Fruit fly (Drosophila melanogaster): ENCODE data around the gene CG13068.

CG13068 gene

DNA sequence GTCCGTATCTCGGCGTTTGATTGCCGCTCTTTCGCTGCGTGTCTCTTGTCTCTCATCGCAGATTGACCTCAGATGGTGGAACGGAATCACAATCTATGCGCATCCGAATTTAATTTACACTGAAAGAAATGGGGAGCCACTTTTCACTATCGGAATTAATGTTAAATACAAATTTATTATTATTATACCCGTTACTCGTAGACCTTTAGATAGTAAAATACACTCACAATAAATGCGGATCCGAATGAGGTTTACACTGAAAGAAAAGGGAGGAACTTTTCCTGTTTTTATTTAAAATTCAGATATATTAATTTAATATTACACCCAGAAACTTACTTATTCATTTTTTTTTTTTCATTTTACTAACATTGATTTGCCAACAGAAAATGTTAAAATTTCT is 19.9 kb downstream of the CG13068 start:
- peak; percentile 14 for TF ChIP-seq Ets96B (tag; optimal IDR thresholded peaks at IDR 0.05)
- TF ChIP-seq CG15336 (GFP tag; IDR thresholded peaks at IDR 0.05): peak; percentile 8; the same call in 1 of the 2 replicates
- no peak for TF ChIP-seq Hr38 (GFP tag; optimal IDR thresholded peaks at IDR 0.05)
- peak; percentile 33 for TF ChIP-seq CG10631 (GFP tag; optimal IDR thresholded peaks at IDR 0.05)
- no peak for TF ChIP-seq Hr39 (GFP tag; optimal IDR thresholded peaks at IDR 0.05)
- 0 out of 3 replicates have a peak, but pooled peaks have one; percentile 45 for TF ChIP-seq CG6163 (GFP tag; IDR thresholded peaks at IDR 0.05)
- TF ChIP-seq Blimp-1 (GFP tag; optimal IDR thresholded peaks at IDR 0.05): no peak
- no peak for TF ChIP-seq CG4318 (GFP tag; optimal IDR thresholded peaks at IDR 0.05)
- no peak for TF ChIP-seq CG3919 (GFP tag; optimal IDR thresholded peaks at IDR 0.05)
- no peak for TF ChIP-seq Sox102F (GFP tag; optimal IDR thresholded peaks at IDR 0.05)
- no peak for TF ChIP-seq dsx (GFP tag; optimal IDR thresholded peaks at IDR 0.05; ENCODE audit: poor library complexity, severe bottlenecking)
- TF ChIP-seq fd59A (GFP tag; optimal IDR thresholded peaks at IDR 0.05): no peak
- no peak for TF ChIP-seq Eip93F (GFP tag; optimal IDR thresholded peaks at IDR 0.05)
- TF ChIP-seq CG8119 (GFP tag; IDR thresholded peaks at IDR 0.05): peak; percentile 46; the same call in 1 of the 3 replicates
- peak; percentile 4 for TF ChIP-seq CG10669 (GFP tag; optimal IDR thresholded peaks at IDR 0.05)
- peak; percentile 15 for TF ChIP-seq CG11762 (GFP tag; optimal IDR thresholded peaks at IDR 0.05; ENCODE audit: insufficient read depth)
- TF ChIP-seq dac (GFP tag; optimal IDR thresholded peaks at IDR 0.05): no peak
- TF ChIP-seq CG34406 (GFP tag; optimal IDR thresholded peaks at IDR 0.05): peak; percentile 5
- TF ChIP-seq eg (GFP tag; IDR thresholded peaks at IDR 0.05): peak; percentile 14; the same call in 1 of the 3 replicates
- TF ChIP-seq Ets21C (GFP tag; optimal IDR thresholded peaks at IDR 0.05): no peak
- peak; percentile 10 for TF ChIP-seq pdm3 (GFP tag; optimal IDR thresholded peaks at IDR 0.05)
- TF ChIP-seq CG6792 (GFP tag; optimal IDR thresholded peaks at IDR 0.05): no peak
- TF ChIP-seq Lpt (GFP tag; optimal IDR thresholded peaks at IDR 0.05): no peak
- no peak for TF ChIP-seq salr (GFP tag; optimal IDR thresholded peaks at IDR 0.05)
- TF ChIP-seq Eip75B (GFP tag; optimal IDR thresholded peaks at IDR 0.05): no peak
- TF ChIP-seq spab (GFP tag; optimal IDR thresholded peaks at IDR 0.05): peak; percentile 12
- TF ChIP-seq acj6 (GFP tag; optimal IDR thresholded peaks at IDR 0.05): peak; percentile 30
- no peak for TF ChIP-seq ss (GFP tag; optimal IDR thresholded peaks at IDR 0.05)
- peak; percentile 73 for TF ChIP-seq Eip78C (GFP tag)
- no peak for TF ChIP-seq net (GFP tag; optimal IDR thresholded peaks at IDR 0.05)
- no peak for TF ChIP-seq Sox15 (GFP tag; optimal IDR thresholded peaks at IDR 0.05)
- no peak for TF ChIP-seq CG31627 (GFP tag; optimal IDR thresholded peaks at IDR 0.05)
- TF ChIP-seq Hr4 (GFP tag; optimal IDR thresholded peaks at IDR 0.05): peak; percentile 18
- no peak for TF ChIP-seq Met (GFP tag; optimal IDR thresholded peaks at IDR 0.05)
- no peak for TF ChIP-seq cyc (GFP tag; optimal IDR thresholded peaks at IDR 0.05)
- TF ChIP-seq achi (GFP tag; optimal IDR thresholded peaks at IDR 0.05): peak; percentile 23
- TF ChIP-seq OdsH (GFP tag; optimal IDR thresholded peaks at IDR 0.05): peak; percentile 26
- TF ChIP-seq CG11294 (GFP tag; IDR thresholded peaks at IDR 0.05): no peak
- TF ChIP-seq CG1621 (tag; optimal IDR thresholded peaks at IDR 0.05): peak; percentile 12
- TF ChIP-seq CG8632 (GFP tag; optimal IDR thresholded peaks at IDR 0.05): no peak
- TF ChIP-seq CG32006 (GFP tag; optimal IDR thresholded peaks at IDR 0.05): peak; percentile 25

dm6 chr3L:16290850-16291249 is 21.7 kb downstream of the CG13068 start, which contains the start of gene CG13045:
Gene CG13045 (minus strand): TSS chr3L:16290950.
- TF ChIP-seq CG6163 (GFP tag; IDR thresholded peaks at IDR 0.05) (no peak), net (GFP tag; optimal IDR thresholded peaks at IDR 0.05) (no peak), Eip75B (GFP tag; optimal IDR thresholded peaks at IDR 0.05) (no peak), CG6792 (GFP tag; optimal IDR thresholded peaks at IDR 0.05) (no peak), CG8632 (GFP tag; optimal IDR thresholded peaks at IDR 0.05) (no peak), CG6276 (GFP tag; optimal IDR thresholded peaks at IDR 0.05) (no peak), eg (GFP tag; IDR thresholded peaks at IDR 0.05) (no peak), esn (GFP tag; optimal IDR thresholded peaks at IDR 0.05) (no peak), CG10669 (GFP tag; optimal IDR thresholded peaks at IDR 0.05) (no peak), CG3032 (tag; optimal IDR thresholded peaks at IDR 0.05) (no peak), CG8119 (GFP tag; IDR thresholded peaks at IDR 0.05) (no peak), CG11294 (GFP tag; IDR thresholded peaks at IDR 0.05) (no peak)

Data from whole organism, prepupa.